Fruit fly (Drosophila melanogaster) whole organism, prepupa: Measurements from ENCODE around the gene Jon25Bi.
A peak's percentile ranks its signal among the peaks of the same experiment; 100 is the strongest.

Experiments
- Blimp-1 ChIP-seq: fragments of 200-800 bp; sonication (Bioruptor generic); optimal IDR thresholded peaks from 3 replicates; lab custom pipeline; 2017; ENCODE audit warnings: missing biosample characterization, missing genetic modification characterization, mild to moderate bottlenecking, moderate library complexity, missing genetic modification reagents
- CG10631 ChIP-seq: fragments of 200-800 bp; sonication (Bioruptor generic); optimal IDR thresholded peaks from 2 replicates; lab custom pipeline; 2016; ENCODE audit warnings: missing biosample characterization, missing genetic modification characterization
- CG10669 ChIP-seq: fragments of 200-800 bp; sonication (Bioruptor generic); optimal IDR thresholded peaks from 3 replicates; lab custom pipeline; 2018; ENCODE audit warnings: missing biosample characterization, mild to moderate bottlenecking, missing genetic modification characterization, moderate library complexity
- CG11294 ChIP-seq: fragments of 200-800 bp; sonication (Bioruptor generic); IDR thresholded peaks from 2 replicates; pipeline ENCODE4 v1.3.6; 2022; ENCODE audit warnings: missing biosample characterization, missing genetic modification characterization
- CG15336 ChIP-seq: fragments of 200-800 bp; sonication (Bioruptor generic); IDR thresholded peaks from 2 replicates; pipeline ENCODE4 v1.3.6; 2022; ENCODE audit warnings: missing biosample characterization, missing genetic modification characterization
- CG1621 ChIP-seq: fragments of 200-800 bp; sonication (Bioruptor generic); optimal IDR thresholded peaks from 3 replicates; lab custom pipeline; 2018; ENCODE audit warnings: missing biosample characterization, mild to moderate bottlenecking, missing genetic modification characterization
- CG3032 ChIP-seq: fragments of 200-800 bp; optimal IDR thresholded peaks from 2 replicates; lab custom pipeline; 2019; ENCODE audit warnings: missing biosample characterization, mild to moderate bottlenecking, missing genetic modification characterization, moderate library complexity
- CG32006 ChIP-seq: fragments of 200-800 bp; sonication (Bioruptor generic); optimal IDR thresholded peaks from 3 replicates; lab custom pipeline; 2017; ENCODE audit warnings: missing biosample characterization, mild to moderate bottlenecking, missing genetic modification characterization
- CG4318 ChIP-seq: fragments of 200-800 bp; sonication (Bioruptor generic); optimal IDR thresholded peaks from 3 replicates; lab custom pipeline; 2017; ENCODE audit warnings: missing biosample characterization, mild to moderate bottlenecking, missing genetic modification characterization
- CG6163 ChIP-seq: fragments of 200-800 bp; sonication (Bioruptor generic); IDR thresholded peaks from 3 replicates; pipeline ENCODE4 v1.3.6; 2022; ENCODE audit warnings: missing biosample characterization, missing genetic modification characterization
- CG6276 ChIP-seq: fragments of 200-800 bp; sonication (Bioruptor generic); optimal IDR thresholded peaks from 2 replicates; lab custom pipeline; 2017; ENCODE audit warnings: missing biosample characterization, mild to moderate bottlenecking, missing genetic modification characterization
- CG6792 ChIP-seq: fragments of 200-800 bp; sonication (Bioruptor generic); optimal IDR thresholded peaks from 3 replicates; lab custom pipeline; 2016; ENCODE audit warnings: missing biosample characterization, missing genetic modification characterization
- CG6808 ChIP-seq: fragments of 200-800 bp; sonication (Bioruptor generic); optimal IDR thresholded peaks from 3 replicates; lab custom pipeline; 2017; ENCODE audit warnings: missing biosample characterization, missing genetic modification characterization, mild to moderate bottlenecking, moderate library complexity, missing genetic modification reagents
- CG6854 ChIP-seq: fragments of 200-800 bp; sonication (Bioruptor generic); optimal IDR thresholded peaks from 2 replicates; lab custom pipeline; 2017; ENCODE audit warnings: missing biosample characterization, mild to moderate bottlenecking, missing genetic modification characterization
- CG7368 ChIP-seq: fragments of 200-800 bp; sonication (Bioruptor generic); optimal IDR thresholded peaks from 3 replicates; lab custom pipeline; 2016; ENCODE audit warnings: missing biosample characterization, missing genetic modification characterization
- CG8319 ChIP-seq: fragments of 200-800 bp; sonication (Bioruptor generic); optimal IDR thresholded peaks from 3 replicates; lab custom pipeline; 2016; ENCODE audit warnings: missing biosample characterization, missing genetic modification characterization
- CG8632 ChIP-seq: fragments of 200-800 bp; sonication (Bioruptor generic); optimal IDR thresholded peaks from 3 replicates; lab custom pipeline; 2016; ENCODE audit warnings: missing biosample characterization, missing genetic modification characterization
- Eip75B ChIP-seq: fragments of 200-800 bp; sonication (Bioruptor generic); optimal IDR thresholded peaks from 3 replicates; lab custom pipeline; 2016; ENCODE audit warnings: missing biosample characterization, missing genetic modification characterization
- Eip78C ChIP-seq: fragments of 200-800 bp; sonication (Bioruptor generic); peaks from one replicate; lab custom pipeline; 2016; ENCODE audit warnings: missing biosample characterization, missing genetic modification characterization
- Eip93F ChIP-seq: fragments of 200-800 bp; sonication (Bioruptor generic); optimal IDR thresholded peaks from 2 replicates; lab custom pipeline; 2016; ENCODE audit warnings: missing biosample characterization, mild to moderate bottlenecking, missing genetic modification characterization
- Ets21C ChIP-seq: fragments of 200-800 bp; sonication (Bioruptor generic); optimal IDR thresholded peaks from 3 replicates; lab custom pipeline; 2016; ENCODE audit warnings: missing biosample characterization, missing genetic modification characterization
- Ets96B ChIP-seq: fragments of 200-800 bp; optimal IDR thresholded peaks from 2 replicates; lab custom pipeline; 2019; ENCODE audit warnings: missing biosample characterization, mild to moderate bottlenecking, missing genetic modification characterization, moderate library complexity
- Hr38 ChIP-seq: sonication (Bioruptor generic); optimal IDR thresholded peaks from 2 replicates; lab custom pipeline; 2016; ENCODE audit warnings: missing biosample characterization, missing genetic modification characterization
- Hr39 ChIP-seq: fragments of 200-800 bp; sonication (Bioruptor generic); optimal IDR thresholded peaks from 2 replicates; lab custom pipeline; 2016; ENCODE audit warnings: missing biosample characterization, missing genetic modification characterization
- Lpt ChIP-seq: fragments of 200-800 bp; sonication (Bioruptor generic); optimal IDR thresholded peaks from 3 replicates; lab custom pipeline; 2016; ENCODE audit warnings: missing biosample characterization, missing genetic modification characterization
- Met ChIP-seq: fragments of 200-800 bp; sonication (Bioruptor generic); optimal IDR thresholded peaks from 3 replicates; lab custom pipeline; 2016; ENCODE audit warnings: missing biosample characterization, missing genetic modification characterization
- OdsH ChIP-seq: fragments of 200-800 bp; sonication (Bioruptor generic); optimal IDR thresholded peaks from 3 replicates; lab custom pipeline; 2016; ENCODE audit warnings: missing biosample characterization, missing genetic modification characterization
- Sox102F ChIP-seq: fragments of 200-800 bp; sonication (Bioruptor generic); optimal IDR thresholded peaks from 2 replicates; lab custom pipeline; 2016; ENCODE audit warnings: missing biosample characterization, mild to moderate bottlenecking, missing genetic modification characterization
- Sox14 ChIP-seq: fragments of 200-800 bp; sonication (Bioruptor generic); optimal IDR thresholded peaks from 3 replicates; lab custom pipeline; 2016; ENCODE audit warnings: missing biosample characterization, missing genetic modification characterization
- achi ChIP-seq: fragments of 200-800 bp; sonication (Bioruptor generic); optimal IDR thresholded peaks from 3 replicates; lab custom pipeline; 2016; ENCODE audit warnings: missing biosample characterization, missing genetic modification characterization
- acj6 ChIP-seq: fragments of 200-800 bp; sonication (Bioruptor generic); optimal IDR thresholded peaks from 3 replicates; lab custom pipeline; 2016; ENCODE audit warnings: missing biosample characterization, missing genetic modification characterization
- cyc ChIP-seq: fragments of 200-800 bp; sonication (Bioruptor generic); optimal IDR thresholded peaks from 3 replicates; lab custom pipeline; 2016; ENCODE audit warnings: missing biosample characterization, missing genetic modification characterization
- dac ChIP-seq: fragments of 200-800 bp; sonication (Bioruptor generic); optimal IDR thresholded peaks from 2 replicates; lab custom pipeline; 2017; ENCODE audit warnings: missing biosample characterization, mild to moderate bottlenecking, missing genetic modification characterization
- fd59A ChIP-seq: fragments of 200-800 bp; sonication (Bioruptor generic); optimal IDR thresholded peaks from 2 replicates; lab custom pipeline; 2017; ENCODE audit warnings: missing biosample characterization, mild to moderate bottlenecking, missing genetic modification characterization, missing genetic modification reagents
- fkh ChIP-seq: fragments of 200-800 bp; sonication (Bioruptor generic); optimal IDR thresholded peaks from 3 replicates; lab custom pipeline; 2017; ENCODE audit warnings: missing biosample characterization, mild to moderate bottlenecking, missing genetic modification characterization, moderate library complexity
- lz ChIP-seq: fragments of 200-800 bp; sonication (Bioruptor generic); optimal IDR thresholded peaks from 3 replicates; lab custom pipeline; 2016; ENCODE audit warnings: missing biosample characterization, missing genetic modification characterization
- net ChIP-seq: fragments of 200-800 bp; sonication (Bioruptor generic); optimal IDR thresholded peaks from 3 replicates; lab custom pipeline; 2016; ENCODE audit warnings: missing biosample characterization, missing genetic modification characterization
- salr ChIP-seq, 2 experiments: fragments of 200-800 bp; sonication (Bioruptor generic); optimal IDR thresholded peaks; 3 replicates each; lab custom pipeline; 2016 to 2018; ENCODE audit warnings: missing biosample characterization in 2 of 2, missing genetic modification characterization in 2 of 2, mild to moderate bottlenecking in 1 of 2
- ss ChIP-seq, 2 experiments: fragments of 200-800 bp; sonication (Bioruptor generic); optimal IDR thresholded peaks; 2 replicates in 1 of 2; 3 replicates in 1 of 2; lab custom pipeline; 2017 to 2018; ENCODE audit warnings: mild to moderate bottlenecking in 2 of 2, missing biosample characterization in 2 of 2, missing genetic modification characterization in 2 of 2, moderate library complexity in 1 of 2
- topi ChIP-seq: fragments of 200-800 bp; sonication (Bioruptor generic); optimal IDR thresholded peaks from 3 replicates; lab custom pipeline; 2016; ENCODE audit warnings: missing biosample characterization, missing genetic modification characterization
- vri ChIP-seq: fragments of 200-800 bp; sonication (Bioruptor generic); optimal IDR thresholded peaks from 3 replicates; lab custom pipeline; 2016; ENCODE audit warnings: missing biosample characterization, mild to moderate bottlenecking, missing genetic modification characterization

Jon25Bi gene

dm6 chr2L:4999389-5000032, 44.6 kb upstream of the Jon25Bi start (continued):
- TF ChIP-seq Eip75B, result peak; percentile 68
- no peak for TF ChIP-seq Hr38 (GFP tag; lab: Kevin White, UChicago)
- TF ChIP-seq Sox14, result peak; percentile 71
- peak; percentile 76; the same call in 1 of the 2 replicates for TF ChIP-seq CG15336
- TF ChIP-seq cyc, result peak; percentile 68
- TF ChIP-seq Eip93F (GFP tag; lab: Kevin White, UChicago), result no peak
- peak; percentile 34 for TF ChIP-seq CG6792
- TF ChIP-seq ss (GFP tag; optimal IDR thresholded peaks at IDR 0.05; lab: Kevin White, UChicago), result peak in 1 of 2 experiments; percentile 7
- TF ChIP-seq CG10669 (GFP tag; lab: Kevin White, UChicago), result peak; percentile 51
- peak; percentile 91 for TF ChIP-seq CG6163 (GFP tag; lab: Robert Waterston, UW)
- TF ChIP-seq CG8632 (GFP tag; lab: Kevin White, UChicago), result peak; percentile 63
- peak; percentile 78 for TF ChIP-seq achi
- peak; percentile 78 for TF ChIP-seq CG32006 (GFP tag; lab: Kevin White, UChicago)
- TF ChIP-seq CG3032 (tag; lab: Kevin White, UChicago), result peak; percentile 59
- peak; percentile 84 for TF ChIP-seq CG11294
- TF ChIP-seq fkh (GFP tag; lab: Kevin White, UChicago), result peak; percentile 15
- peak; percentile 45 for TF ChIP-seq CG6808 (GFP tag; lab: Kevin White, UChicago)
- TF ChIP-seq, all 60 proteins: peak for 52

dm6 chr2L:4998571-4999191, 43.7 kb upstream of the Jon25Bi start:
- TF ChIP-seq CG6792, result no peak
- peak; percentile 19 for TF ChIP-seq Eip78C (GFP tag; lab: Kevin White, UChicago)

- TF ChIP-seq fkh (GFP tag; lab: Kevin White, UChicago) (no peak), CG6854 (GFP tag; lab: Kevin White, UChicago) (no peak), Lpt (no peak), Ets96B (tag; lab: Kevin White, UChicago) (no peak), CG4318 (no peak), CG6276 (GFP tag; lab: Kevin White, UChicago) (no peak), CG6163 (GFP tag; lab: Robert Waterston, UW) (no peak), lz (no peak), Blimp-1 (GFP tag; lab: Kevin White, UChicago) (no peak)
- TF ChIP-seq, all 60 proteins: peak for 0
Measured at dm6 chr2L:4998260-4998560, 43.3 kb upstream of the Jon25Bi start.

- TF ChIP-seq vri (GFP tag; lab: Kevin White, UChicago) (peak; percentile 98), CG6792 (peak; percentile 99), Ets21C (GFP tag; lab: Kevin White, UChicago) (peak; percentile 99), Met (peak; percentile 99), CG8319 (peak; percentile 98), Hr39 (GFP tag; lab: Kevin White, UChicago) (peak; percentile 99), CG1621 (tag; lab: Kevin White, UChicago) (peak; percentile 99), CG8632 (GFP tag; lab: Kevin White, UChicago) (peak; percentile 99), topi (peak; percentile 99), CG11294 (peak; percentile 99; the same call in 1 of the 2 replicates), CG15336 (peak; percentile 99), acj6 (GFP tag; lab: Kevin White, UChicago) (peak; percentile 99), CG3032 (tag; lab: Kevin White, UChicago) (peak; percentile 99), salr (GFP tag; optimal IDR thresholded peaks at IDR 0.05; lab: Kevin White, UChicago) (peak; percentile 98 to 99), dac (GFP tag; lab: Kevin White, UChicago) (peak; percentile 99), CG6163 (GFP tag; lab: Robert Waterston, UW) (peak; percentile 100), OdsH (GFP tag; lab: Kevin White, UChicago) (peak; percentile 99), CG10631 (GFP tag; lab: Kevin White, UChicago) (peak; percentile 99), Eip93F (GFP tag; lab: Kevin White, UChicago) (peak; percentile 95), CG6854 (GFP tag; lab: Kevin White, UChicago) (peak; percentile 98), net (GFP tag; lab: Kevin White, UChicago) (peak; percentile 99), fd59A (GFP tag; lab: Kevin White, UChicago) (peak; percentile 98), CG6276 (GFP tag; lab: Kevin White, UChicago) (peak; percentile 100), CG7368 (peak; percentile 99), Eip75B (peak; percentile 99), Sox102F (GFP tag; lab: Kevin White, UChicago) (peak; percentile 99), Blimp-1 (GFP tag; lab: Kevin White, UChicago) (peak; percentile 97)
Measured at dm6 chr2L:4997401-4998259, 42.7 kb upstream of the Jon25Bi start.
